Fruit fly (Drosophila melanogaster) whole organism, embryonic: ENCODE data around the gene PIG-B.

Experiments
- Bgb ChIP-seq: fragments of 200-800 bp; sonication (Bioruptor generic); IDR thresholded peaks from 2 replicates; pipeline ENCODE4 v1.3.6; 2022; ENCODE audit warnings: missing biosample characterization, missing genetic modification characterization; ENCODE audit not compliant: partially characterized antibody
- CG10654 ChIP-seq: fragments of 200-800 bp; sonication (Bioruptor generic); optimal IDR thresholded peaks from 2 replicates; lab custom pipeline; 2016; ENCODE audit warnings: missing biosample characterization, missing genetic modification characterization
- CG11093 ChIP-seq: fragments of 200-800 bp; sonication (Bioruptor generic); IDR thresholded peaks from 3 replicates; pipeline ENCODE4 v1.3.6; 2022; ENCODE audit warnings: missing biosample characterization, missing genetic modification characterization
- CG12744 ChIP-seq: fragments of 200-800 bp; sonication (Bioruptor generic); optimal IDR thresholded peaks from 2 replicates; lab custom pipeline; 2016; ENCODE audit warnings: missing biosample characterization, missing genetic modification characterization
- CG13424 ChIP-seq: fragments of 200-800 bp; sonication (Bioruptor generic); optimal IDR thresholded peaks from 2 replicates; lab custom pipeline; 2019; ENCODE audit warnings: missing biosample characterization, mild to moderate bottlenecking, missing genetic modification characterization, moderate library complexity
- CG15479 ChIP-seq: fragments of 200-800 bp; sonication (Bioruptor generic); optimal IDR thresholded peaks from 3 replicates; lab custom pipeline; 2019; ENCODE audit warnings: missing biosample characterization, mild to moderate bottlenecking, missing genetic modification characterization, moderate library complexity
- CG15514 ChIP-seq: fragments of 200-800 bp; sonication (Bioruptor generic); optimal IDR thresholded peaks from 3 replicates; lab custom pipeline; 2017; ENCODE audit warnings: missing biosample characterization, missing genetic modification characterization, mild to moderate bottlenecking, moderate library complexity, missing genetic modification reagents
- CG17385 ChIP-seq: fragments of 200-800 bp; sonication (Bioruptor generic); optimal IDR thresholded peaks from 3 replicates; lab custom pipeline; 2018; ENCODE audit warnings: missing biosample characterization, mild to moderate bottlenecking, missing genetic modification characterization
- CG17802 ChIP-seq: fragments of 200-800 bp; sonication (Bioruptor generic); optimal IDR thresholded peaks from 2 replicates; lab custom pipeline; 2018; ENCODE audit warnings: missing biosample characterization, mild to moderate bottlenecking, missing genetic modification characterization, moderate library complexity
- CG43689 ChIP-seq: fragments of 200-800 bp; sonication (Bioruptor generic); IDR thresholded peaks from 2 replicates; pipeline ENCODE4 v1.3.6; 2022; ENCODE audit warnings: missing biosample characterization, missing genetic modification characterization
- CG4617 ChIP-seq: fragments of 200-800 bp; sonication (Bioruptor generic); optimal IDR thresholded peaks from 3 replicates; lab custom pipeline; 2016; ENCODE audit warnings: missing biosample characterization, missing genetic modification characterization, borderline replicate concordance
- CG4707 ChIP-seq: fragments of 200-800 bp; sonication (Bioruptor generic); optimal IDR thresholded peaks from 2 replicates; lab custom pipeline; 2018; ENCODE audit warnings: missing biosample characterization, mild to moderate bottlenecking, missing genetic modification characterization, moderate library complexity
- CG4730 ChIP-seq: fragments of 200-800 bp; sonication (Bioruptor generic); IDR thresholded peaks from 2 replicates; pipeline ENCODE4 v1.3.6; 2022; ENCODE audit warnings: missing biosample characterization, missing genetic modification characterization
- CG5953 ChIP-seq: fragments of 200-800 bp; sonication (Bioruptor generic); IDR thresholded peaks from 2 replicates; pipeline ENCODE4 v1.3.6; 2022; ENCODE audit warnings: missing biosample characterization, missing genetic modification characterization
- CG6765 ChIP-seq: fragments of 200-800 bp; sonication (Bioruptor generic); optimal IDR thresholded peaks from 3 replicates; lab custom pipeline; 2017; ENCODE audit warnings: missing biosample characterization, mild to moderate bottlenecking, missing genetic modification characterization
- D ChIP-seq, 2 experiments: fragments of 200-800 bp in 1 of 2; fragments of >200 bp in 1 of 2; sonication (Bioruptor generic) in 1 of 2; optimal IDR thresholded peaks; 2 replicates in 1 of 2; 3 replicates in 1 of 2; lab custom pipeline; 2017; ENCODE audit warnings: mild to moderate bottlenecking in 1 of 2, missing biosample characterization in 1 of 2, missing genetic modification characterization in 1 of 2, missing genetic modification reagents in 1 of 2
- D19A ChIP-seq: fragments of 200-800 bp; optimal IDR thresholded peaks from 3 replicates; lab custom pipeline; 2019; ENCODE audit warnings: missing biosample characterization, mild to moderate bottlenecking, missing genetic modification characterization, moderate library complexity
- Dip3 ChIP-seq: fragments of 200-800 bp; sonication (Bioruptor generic); optimal IDR thresholded peaks from 3 replicates; lab custom pipeline; 2016; ENCODE audit warnings: missing biosample characterization, missing genetic modification characterization
- HLH54F ChIP-seq: fragments of 200-800 bp; sonication (Bioruptor generic); optimal IDR thresholded peaks from 3 replicates; lab custom pipeline; 2016; ENCODE audit warnings: missing biosample characterization, missing genetic modification characterization
- Hr51 ChIP-seq, 2 experiments: fragments of 200-800 bp; sonication (Bioruptor generic); optimal IDR thresholded peaks; 2 replicates in 1 of 2; 3 replicates in 1 of 2; lab custom pipeline; 2016 to 2018; ENCODE audit warnings: missing biosample characterization in 2 of 2, missing genetic modification characterization in 2 of 2, mild to moderate bottlenecking in 1 of 2, moderate library complexity in 1 of 2
- Hr78 ChIP-seq, 2 experiments: fragments of 200-800 bp in 1 of 2; fragments of >200 bp in 1 of 2; sonication (Bioruptor generic) in 1 of 2; optimal IDR thresholded peaks; 2 replicates each; lab custom pipeline; 2017 to 2019; ENCODE audit warnings: missing biosample characterization in 2 of 2, missing genetic modification characterization in 2 of 2, mild to moderate bottlenecking in 1 of 2, moderate library complexity in 1 of 2
- Lhr ChIP-seq: fragments of 200-800 bp; sonication (Bioruptor generic); optimal IDR thresholded peaks from 3 replicates; lab custom pipeline; 2017; ENCODE audit warnings: mild to moderate bottlenecking, missing biosample characterization, missing genetic modification reagents, missing genetic modification characterization
- Lim3 ChIP-seq: fragments of 200-800 bp; sonication (Bioruptor generic); IDR thresholded peaks from 2 replicates; pipeline ENCODE4 v1.3.6; 2022; ENCODE audit warnings: missing biosample characterization, missing genetic modification characterization
- Neu2 ChIP-seq: fragments of 200-800 bp; sonication (Bioruptor generic); optimal IDR thresholded peaks from 3 replicates; lab custom pipeline; 2016; ENCODE audit warnings: missing biosample characterization, missing genetic modification characterization, borderline replicate concordance
- Opbp ChIP-seq: fragments of 200-800 bp; sonication (Bioruptor generic); IDR thresholded peaks from 3 replicates; pipeline ENCODE4 v1.3.6; 2022; ENCODE audit warnings: missing biosample characterization, missing genetic modification characterization; ENCODE audit not compliant: partially characterized antibody
- Rfx ChIP-seq: fragments of 200-800 bp; sonication (Bioruptor generic); IDR thresholded peaks from 2 replicates; pipeline ENCODE4 v1.3.6; 2022; ENCODE audit warnings: missing biosample characterization, missing genetic modification characterization
- Sox100B ChIP-seq: fragments of 200-800 bp; sonication (Bioruptor generic); optimal IDR thresholded peaks from 3 replicates; lab custom pipeline; 2018; ENCODE audit warnings: missing biosample characterization, mild to moderate bottlenecking, missing genetic modification characterization
- Spps ChIP-seq: fragments of 200-800 bp; sonication (Bioruptor generic); optimal IDR thresholded peaks from 2 replicates; lab custom pipeline; 2018; ENCODE audit warnings: missing biosample characterization, mild to moderate bottlenecking, missing genetic modification characterization
- amos ChIP-seq: fragments of 200-800 bp; sonication (Bioruptor generic); IDR thresholded peaks from 2 replicates; pipeline ENCODE4 v1.3.6; 2022; ENCODE audit warnings: missing biosample characterization, missing genetic modification characterization; ENCODE audit not compliant: partially characterized antibody
- aop ChIP-seq: fragments of 200-800 bp; sonication (Bioruptor generic); IDR thresholded peaks from 2 replicates; pipeline ENCODE4 v1.3.6; 2022; ENCODE audit warnings: missing biosample characterization, missing genetic modification characterization
- ap ChIP-seq: fragments of 200-800 bp; sonication (Bioruptor generic); IDR thresholded peaks from 2 replicates; pipeline ENCODE4 v1.3.6; 2022; ENCODE audit warnings: missing biosample characterization, missing genetic modification characterization
- az2 ChIP-seq: fragments of 200-800 bp; sonication (Bioruptor generic); optimal IDR thresholded peaks from 3 replicates; lab custom pipeline; 2016; ENCODE audit warnings: missing biosample characterization, missing genetic modification characterization
- cad ChIP-seq: fragments of >200 bp; optimal IDR thresholded peaks from 2 replicates; lab custom pipeline; 2017; ENCODE audit warnings: missing biosample characterization, missing genetic modification characterization
- cwo ChIP-seq: fragments of 200-800 bp; sonication (Bioruptor generic); optimal IDR thresholded peaks from 3 replicates; lab custom pipeline; 2017; ENCODE audit warnings: missing biosample characterization, missing genetic modification characterization, mild to moderate bottlenecking, moderate library complexity, missing genetic modification reagents
- dm ChIP-seq: fragments of 200-800 bp; sonication (Bioruptor generic); optimal IDR thresholded peaks from 3 replicates; lab custom pipeline; 2016; ENCODE audit warnings: missing biosample characterization, missing genetic modification characterization
- fd102C ChIP-seq: fragments of 200-800 bp; sonication (Bioruptor generic); optimal IDR thresholded peaks from 2 replicates; lab custom pipeline; 2018; ENCODE audit warnings: missing biosample characterization, mild to moderate bottlenecking, missing genetic modification characterization, moderate library complexity
- fd96Cb ChIP-seq: fragments of 200-800 bp; sonication (Bioruptor generic); optimal IDR thresholded peaks from 2 replicates; lab custom pipeline; 2018; ENCODE audit warnings: missing biosample characterization, mild to moderate bottlenecking, missing genetic modification characterization, moderate library complexity
- fu2 ChIP-seq: fragments of 200-800 bp; sonication (Bioruptor generic); optimal IDR thresholded peaks from 2 replicates; lab custom pipeline; 2016; ENCODE audit warnings: missing biosample characterization, missing genetic modification characterization
- hb ChIP-seq: fragments of 200-800 bp; sonication (Bioruptor generic); IDR thresholded peaks from 3 replicates; pipeline ENCODE4 v1.3.6; 2022; ENCODE audit warnings: missing biosample characterization, missing genetic modification characterization; ENCODE audit not compliant: partially characterized antibody
- kay ChIP-seq: fragments of 200-800 bp; sonication (Bioruptor generic); optimal IDR thresholded peaks from 2 replicates; lab custom pipeline; 2016; ENCODE audit warnings: missing biosample characterization, missing genetic modification characterization
- lbe ChIP-seq: fragments of 200-800 bp; sonication (Bioruptor generic); optimal IDR thresholded peaks from 2 replicates; lab custom pipeline; 2016; ENCODE audit warnings: missing biosample characterization, mild to moderate bottlenecking, missing genetic modification characterization
- odd ChIP-seq: fragments of 200-800 bp; sonication (Bioruptor generic); optimal IDR thresholded peaks from 2 replicates; lab custom pipeline; 2017; ENCODE audit warnings: missing biosample characterization, mild to moderate bottlenecking, missing genetic modification characterization
- prd ChIP-seq, 3 experiments: fragments of >200 bp in 2 of 3; fragments of 200-800 bp in 1 of 3; sonication (Bioruptor generic) in 1 of 3; optimal IDR thresholded peaks in 2 of 3; IDR thresholded peaks in 1 of 3; 2 replicates in 2 of 3; 3 replicates in 1 of 3; pipeline versions ENCODE4 v1.3.6 to Lab custom; 2017 to 2022; ENCODE audit warnings: missing biosample characterization in 1 of 3, missing genetic modification characterization in 1 of 3
- sob ChIP-seq: fragments of 200-800 bp; sonication (Bioruptor generic); IDR thresholded peaks from 2 replicates; pipeline ENCODE4 v1.3.6; 2022; ENCODE audit warnings: missing biosample characterization, missing genetic modification characterization
- tio ChIP-seq: fragments of 200-800 bp; sonication (Bioruptor generic); optimal IDR thresholded peaks from 2 replicates; lab custom pipeline; 2017; ENCODE audit warnings: missing biosample characterization, missing genetic modification characterization, inconsistent platforms
- tna ChIP-seq: fragments of 200-800 bp; sonication (Bioruptor generic); IDR thresholded peaks from 2 replicates; pipeline ENCODE4 v1.3.6; 2022; ENCODE audit warnings: missing biosample characterization, missing genetic modification characterization; ENCODE audit not compliant: partially characterized antibody
- tup ChIP-seq: fragments of 200-800 bp; sonication (Bioruptor generic); optimal IDR thresholded peaks from 2 replicates; lab custom pipeline; 2016; ENCODE audit warnings: missing biosample characterization, mild to moderate bottlenecking, missing genetic modification characterization, moderate library complexity
- unc-4 ChIP-seq: fragments of 200-800 bp; sonication (Bioruptor generic); IDR thresholded peaks from 2 replicates; pipeline ENCODE4 v1.3.6; 2022; ENCODE audit warnings: missing biosample characterization, missing genetic modification characterization; ENCODE audit not compliant: partially characterized antibody

The PIG-B gene

dm6 chr3L:3802677-3803076 lies 8.4 kb upstream of the PIG-B start (continued):
- peak; percentile 6 for TF ChIP-seq lbe
- no peak for TF ChIP-seq unc-4 (GFP tag; lab: Robert Waterston, UW)
- peak; percentile 62 for TF ChIP-seq CG4730 (GFP tag; lab: Robert Waterston, UW)
- TF ChIP-seq Lim3 (GFP tag; lab: Robert Waterston, UW), result 0 out of 2 replicates have a peak, but pooled peaks have one; percentile 48
- TF ChIP-seq Hr51 (GFP tag; optimal IDR thresholded peaks at IDR 0.05; lab: Kevin White, UChicago), result peak; percentile 69 to 79
- peak; percentile 71 for TF ChIP-seq az2 (GFP tag; lab: Kevin White, UChicago)
- peak; percentile 18 for TF ChIP-seq D19A
- TF ChIP-seq sob (GFP tag; lab: Robert Waterston, UW), result peak; percentile 85
- TF ChIP-seq fu2 (GFP tag; lab: Kevin White, UChicago), result peak; percentile 70
- no peak for TF ChIP-seq Bgb
- TF ChIP-seq cad (GFP tag; lab: Kevin White, UChicago), result no peak
- TF ChIP-seq hb (GFP tag; lab: Robert Waterston, UW), result no peak
- TF ChIP-seq CG10654 (GFP tag; lab: Kevin White, UChicago), result peak; percentile 38
- TF ChIP-seq D (optimal IDR thresholded peaks at IDR 0.05; lab: Kevin White, UChicago), result no peak
- TF ChIP-seq D (GFP tag; optimal IDR thresholded peaks at IDR 0.05; lab: Kevin White, UChicago), result peak; percentile 15
- TF ChIP-seq fd96Cb (tag; lab: Kevin White, UChicago), result peak; percentile 36
- TF ChIP-seq CG17802 (tag; lab: Kevin White, UChicago), result no peak
- peak; percentile 79 for TF ChIP-seq HLH54F (GFP tag; lab: Kevin White, UChicago)
- TF ChIP-seq Rfx (GFP tag; lab: Robert Waterston, UW), result peak; percentile 91
- TF ChIP-seq CG11093 (GFP tag; lab: Robert Waterston, UW), result no peak
- peak; percentile 81 for TF ChIP-seq CG17385 (GFP tag; lab: Kevin White, UChicago)
- TF ChIP-seq CG13424, result peak; percentile 80
- TF ChIP-seq cwo (GFP tag; lab: Kevin White, UChicago), result peak; percentile 70
- peak; percentile 21 for TF ChIP-seq CG4707 (GFP tag; lab: Kevin White, UChicago)
- TF ChIP-seq Lhr (GFP tag; lab: Kevin White, UChicago), result no peak
- no peak for TF ChIP-seq CG4617 (GFP tag; lab: Kevin White, UChicago)
- TF ChIP-seq CG5953, result no peak
- TF ChIP-seq Spps (tag; lab: Kevin White, UChicago), result no peak
- TF ChIP-seq fd102C, result no peak
- no peak for TF ChIP-seq amos (GFP tag; lab: Robert Waterston, UW)
- TF ChIP-seq CG15479 (GFP tag; lab: Kevin White, UChicago), result no peak
- TF ChIP-seq CG15514 (GFP tag; lab: Kevin White, UChicago), result peak; percentile 46
- peak; percentile 55 for TF ChIP-seq CG12744
- no peak for TF ChIP-seq kay (GFP tag; lab: Kevin White, UChicago)
- no peak for TF ChIP-seq prd (optimal IDR thresholded peaks at IDR 0.05; lab: Kevin White, UChicago)
- peak; percentile 86 for TF ChIP-seq prd (GFP tag; IDR thresholded peaks at IDR 0.05; lab: Robert Waterston, UW)
- peak; percentile 47; the same call in 1 of the 2 replicates for TF ChIP-seq CG43689 (GFP tag; lab: Robert Waterston, UW)
- TF ChIP-seq CG6765 (GFP tag; lab: Kevin White, UChicago), result peak; percentile 62
- peak; percentile 64 for TF ChIP-seq odd (GFP tag; lab: Kevin White, UChicago)
- TF ChIP-seq aop (GFP tag; lab: Robert Waterston, UW), result 0 out of 2 replicates have a peak, but pooled peaks have one; percentile 29
- TF ChIP-seq Sox100B (GFP tag; lab: Kevin White, UChicago), result peak; percentile 36
- no peak for TF ChIP-seq tna (GFP tag; lab: Robert Waterston, UW)
- no peak for TF ChIP-seq Hr78 (GFP tag; optimal IDR thresholded peaks at IDR 0.05; lab: Kevin White, UChicago)
- no peak for TF ChIP-seq tio (GFP tag; lab: Kevin White, UChicago)
- peak; percentile 71 for TF ChIP-seq tup
- TF ChIP-seq Opbp, result no peak
- TF ChIP-seq Neu2, result peak; percentile 9
- TF ChIP-seq Dip3 (GFP tag; lab: Kevin White, UChicago), result peak; percentile 78
- 0 out of 2 replicates have a peak, but pooled peaks have one; percentile 41 for TF ChIP-seq ap (GFP tag; lab: Robert Waterston, UW)
- TF ChIP-seq dm, result peak; percentile 64
